Worm (Caenorhabditis elegans) whole organism, late embryonic: ENCODE data around the gene B0495.7.

ENCODE experiments used
- C08G9.2 ChIP-seq: sonication (generic microtip); optimal IDR thresholded peaks from 2 replicates; lab custom pipeline; 2016; ENCODE audit warnings: mild to moderate bottlenecking, missing genetic modification characterization, moderate library complexity, missing compliant biosample characterization
- C38D4.7 ChIP-seq: fragments of 200-800 bp; sonication (Bioruptor generic); optimal IDR thresholded peaks from 2 replicates; lab custom pipeline; 2018; ENCODE audit warnings: mild to moderate bottlenecking, missing genetic modification characterization, moderate library complexity, missing compliant biosample characterization
- K02D7.2 ChIP-seq: sonication (generic microtip); optimal IDR thresholded peaks from 2 replicates; lab custom pipeline; 2017; ENCODE audit warnings: mild to moderate bottlenecking, missing genetic modification characterization, missing compliant biosample characterization
- T23F11.4 ChIP-seq: fragments of 200-800 bp; sonication (Bioruptor generic); optimal IDR thresholded peaks from 2 replicates; lab custom pipeline; 2018; ENCODE audit warnings: mild to moderate bottlenecking, missing genetic modification characterization, missing compliant biosample characterization
- Y22D7AL.16 ChIP-seq: sonication (generic microtip); optimal IDR thresholded peaks from 2 replicates; lab custom pipeline; 2016; ENCODE audit warnings: missing genetic modification characterization, missing compliant biosample characterization
- ama-1 ChIP-seq: fragments of 150-350 bp; optimal IDR thresholded peaks from 2 replicates; lab custom pipeline; 2014
- ceh-18 ChIP-seq: sonication (generic microtip); optimal IDR thresholded peaks from 2 replicates; lab custom pipeline; 2016; ENCODE audit warnings: missing genetic modification characterization, missing compliant biosample characterization
- ceh-19 ChIP-seq: fragments of 200-800 bp; sonication (Bioruptor generic); optimal IDR thresholded peaks from 2 replicates; lab custom pipeline; 2018; ENCODE audit warnings: mild to moderate bottlenecking, missing genetic modification characterization, missing compliant biosample characterization
- ceh-2 ChIP-seq: sonication (generic microtip); optimal IDR thresholded peaks from 2 replicates; lab custom pipeline; 2016; ENCODE audit warnings: missing genotype, missing genetic modification characterization, missing compliant biosample characterization
- ceh-22 ChIP-seq: sonication (generic microtip); optimal IDR thresholded peaks from 2 replicates; lab custom pipeline; 2017; ENCODE audit warnings: missing biosample characterization, missing genetic modification characterization
- ceh-31 ChIP-seq: sonication (generic microtip); optimal IDR thresholded peaks from 2 replicates; lab custom pipeline; 2016; ENCODE audit warnings: missing genetic modification characterization, missing compliant biosample characterization
- ceh-34 ChIP-seq: sonication (generic microtip); optimal IDR thresholded peaks from 2 replicates; lab custom pipeline; 2016; ENCODE audit warnings: mild to moderate bottlenecking, missing genetic modification characterization, missing compliant biosample characterization
- ceh-45 ChIP-seq: fragments of 200-800 bp; sonication (Bioruptor generic); IDR thresholded peaks from 2 replicates; pipeline ENCODE4 v1.3.6; 2022; ENCODE audit warnings: missing genetic modification reagents, missing genetic modification characterization, missing compliant biosample characterization
- ceh-9 ChIP-seq: sonication (generic microtip); optimal IDR thresholded peaks from 2 replicates; lab custom pipeline; 2016; ENCODE audit warnings: mild to moderate bottlenecking, missing genetic modification characterization, inconsistent platforms, missing compliant biosample characterization
- dmd-4 ChIP-seq: sonication (generic microtip); optimal IDR thresholded peaks from 2 replicates; lab custom pipeline; 2016; ENCODE audit warnings: borderline replicate concordance, missing genetic modification characterization, missing compliant biosample characterization
- dve-1 ChIP-seq: sonication (generic microtip); optimal IDR thresholded peaks from 2 replicates; lab custom pipeline; 2017; ENCODE audit warnings: antibody characterized with exemption, mild to moderate bottlenecking, missing genetic modification characterization, missing compliant biosample characterization
- elt-2 ChIP-seq: sonication (generic microtip); optimal IDR thresholded peaks from 2 replicates; lab custom pipeline; 2016; ENCODE audit warnings: missing genetic modification reagents, missing genetic modification characterization, missing compliant biosample characterization
- ets-4 ChIP-seq: sonication (generic microtip); optimal IDR thresholded peaks from 2 replicates; lab custom pipeline; 2016; ENCODE audit warnings: missing genetic modification characterization, missing compliant biosample characterization
- fax-1 ChIP-seq: sonication (generic microtip); optimal IDR thresholded peaks from 2 replicates; lab custom pipeline; 2016; ENCODE audit warnings: missing genotype, missing genetic modification characterization, missing compliant biosample characterization
- fkh-10 ChIP-seq: fragments of 150-350 bp; optimal IDR thresholded peaks from 2 replicates; lab custom pipeline; 2014; ENCODE audit warnings: missing biosample characterization, missing genetic modification reagents, missing genetic modification characterization
- fkh-6 ChIP-seq: sonication (generic microtip); optimal IDR thresholded peaks from 2 replicates; lab custom pipeline; 2016; ENCODE audit warnings: missing genetic modification characterization, missing compliant biosample characterization
- hlh-30 ChIP-seq: sonication (generic microtip); optimal IDR thresholded peaks from 2 replicates; lab custom pipeline; 2017; ENCODE audit warnings: antibody characterized with exemption, missing genetic modification characterization, missing compliant biosample characterization; ENCODE audit not compliant: insufficient read depth
- lin-11 ChIP-seq: fragments of 200-800 bp; sonication (Bioruptor generic); optimal IDR thresholded peaks from 2 replicates; lab custom pipeline; 2018; ENCODE audit warnings: mild to moderate bottlenecking, missing genetic modification characterization, missing compliant biosample characterization
- madf-2 ChIP-seq: sonication (generic microtip); optimal IDR thresholded peaks from 2 replicates; lab custom pipeline; 2017; ENCODE audit warnings: missing genetic modification characterization, missing compliant biosample characterization
- nfya-1 ChIP-seq: sonication (generic microtip); optimal IDR thresholded peaks from 2 replicates; lab custom pipeline; 2017; ENCODE audit warnings: missing genetic modification characterization, mild to moderate bottlenecking, missing compliant biosample characterization, antibody characterized with exemption, moderate library complexity
- nhr-11 ChIP-seq: fragments of 150-350 bp; optimal IDR thresholded peaks from 2 replicates; lab custom pipeline; 2014; ENCODE audit warnings: missing biosample characterization, missing genetic modification characterization
- npax-4 ChIP-seq: sonication (generic microtip); optimal IDR thresholded peaks from 2 replicates; lab custom pipeline; 2016; ENCODE audit warnings: missing genetic modification characterization, missing compliant biosample characterization
- odd-2 ChIP-seq: sonication (generic microtip); optimal IDR thresholded peaks from 2 replicates; lab custom pipeline; 2017; ENCODE audit warnings: antibody characterized with exemption, mild to moderate bottlenecking, missing genetic modification characterization, missing compliant biosample characterization
- pha-2 ChIP-seq: sonication (generic microtip); optimal IDR thresholded peaks from 2 replicates; lab custom pipeline; 2017; ENCODE audit warnings: mild to moderate bottlenecking, missing genetic modification characterization, missing compliant biosample characterization
- pqm-1 ChIP-seq: sonication (generic microtip); optimal IDR thresholded peaks from 2 replicates; lab custom pipeline; 2016; ENCODE audit warnings: missing genetic modification characterization, missing compliant biosample characterization
- rnt-1 ChIP-seq: sonication (generic microtip); optimal IDR thresholded peaks from 2 replicates; lab custom pipeline; 2016; ENCODE audit warnings: missing genetic modification characterization, missing compliant biosample characterization
- sdc-2 ChIP-seq: sonication (generic microtip); optimal IDR thresholded peaks from 2 replicates; lab custom pipeline; 2016; ENCODE audit warnings: missing genotype, missing genetic modification characterization, missing compliant biosample characterization
- sox-2 ChIP-seq: fragments of 200-800 bp; sonication (Bioruptor generic); IDR thresholded peaks from 2 replicates; pipeline ENCODE4 v1.3.6; 2022; ENCODE audit warnings: missing genetic modification reagents, missing genetic modification characterization, missing compliant biosample characterization
- sox-4 ChIP-seq: sonication (generic microtip); optimal IDR thresholded peaks from 2 replicates; lab custom pipeline; 2017; ENCODE audit warnings: mild to moderate bottlenecking, missing genetic modification characterization, inconsistent platforms, missing compliant biosample characterization
- tbx-2 ChIP-seq: sonication (generic microtip); optimal IDR thresholded peaks from 2 replicates; lab custom pipeline; 2016; ENCODE audit warnings: missing genetic modification characterization, missing compliant biosample characterization
- tbx-7 ChIP-seq: sonication (generic microtip); optimal IDR thresholded peaks from 2 replicates; lab custom pipeline; 2016; ENCODE audit warnings: missing genotype, missing genetic modification characterization, missing compliant biosample characterization
- unc-55 ChIP-seq: sonication (generic microtip); optimal IDR thresholded peaks from 2 replicates; lab custom pipeline; 2017; ENCODE audit warnings: missing biosample characterization, missing genetic modification reagents, missing genetic modification characterization
- zip-5 ChIP-seq: sonication (generic microtip); optimal IDR thresholded peaks from 2 replicates; lab custom pipeline; 2016; ENCODE audit warnings: missing genetic modification characterization, missing compliant biosample characterization

The B0495.7 gene

ce11 chrII:7705152-7705551, at the start of gene B0495.7:
Gene B0495.7 (minus strand): TSS chrII:7705233.
- TF ChIP-seq ets-4 (tag; lab: Kevin White, UChicago) (no peak), ceh-31 (tag; lab: Kevin White, UChicago) (no peak), ceh-2 (tag; lab: Kevin White, UChicago) (no peak), elt-2 (tag; lab: Kevin White, UChicago) (peak; percentile 77), lin-11 (tag; lab: Kevin White, UChicago) (no peak)

- TF ChIP-seq ceh-31 (tag; lab: Kevin White, UChicago) (no peak), ceh-34 (tag; lab: Kevin White, UChicago) (no peak), sox-2 (GFP tag; lab: Robert Waterston, UW) (no peak), ceh-9 (no peak), sox-4 (no peak), madf-2 (tag; lab: Kevin White, UChicago) (no peak), tbx-2 (tag; lab: Kevin White, UChicago) (no peak), dmd-4 (tag; lab: Kevin White, UChicago) (no peak), ceh-22 (tag; lab: Kevin White, UChicago) (no peak), ceh-18 (tag; lab: Kevin White, UChicago) (no peak), C08G9.2 (no peak), C38D4.7 (no peak), pqm-1 (tag; lab: Kevin White, UChicago) (no peak), nfya-1 (tag; lab: Kevin White, UChicago) (no peak), odd-2 (tag; lab: Kevin White, UChicago) (no peak), fkh-10 (GFP tag; lab: Kevin White, UChicago) (no peak), rnt-1 (tag; lab: Kevin White, UChicago) (no peak), ceh-45 (GFP tag; lab: Robert Waterston, UW) (no peak)
Measured at ce11 chrII:7753500-7753899, 48.5 kb upstream of the B0495.7 start, which contains the start of gene trx-1. Gene trx-1 (minus strand): TSS chrII:7753600.

- no peak for TF ChIP-seq dve-1 (tag; lab: Kevin White, UChicago)
- TF ChIP-seq ceh-19 (GFP tag; lab: Kevin White, UChicago) = no peak
- TF ChIP-seq sdc-2 (tag; lab: Kevin White, UChicago) = no peak
Measured at ce11 chrII:7736725-7737124, 31.7 kb upstream of the B0495.7 start.

DNA sequence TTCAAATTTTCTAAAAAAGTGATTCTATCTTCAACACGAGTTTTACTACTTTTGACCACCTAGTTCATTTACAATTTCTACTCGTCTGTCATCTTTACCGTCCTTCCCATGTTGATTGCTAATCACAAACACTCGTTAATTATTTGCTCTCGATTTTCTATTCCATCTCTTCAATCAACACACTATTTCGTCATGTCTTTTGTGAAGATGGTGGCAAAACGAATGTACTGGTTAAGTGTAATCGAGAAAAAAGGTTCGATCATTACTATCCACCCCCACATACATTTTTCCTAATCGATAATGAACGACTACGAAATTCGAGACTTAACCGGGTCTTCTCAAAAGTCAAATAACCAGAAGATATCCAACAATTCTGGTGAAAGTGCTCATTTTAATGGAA, 19.6 kb upstream of the B0495.7 start, which contains the start of gene cpna-2:
cpna-2 (plus strand) TSS at position 301 of the 400 bp plus-strand sequence.
- TF ChIP-seq pha-2 (no peak), ama-1 (lab: Kevin White, UChicago) (no peak), fkh-6 (tag; lab: Kevin White, UChicago) (no peak), zip-5 (tag; lab: Kevin White, UChicago) (no peak), T23F11.4 (GFP tag; lab: Kevin White, UChicago) (no peak), fax-1 (no peak), hlh-30 (tag; lab: Kevin White, UChicago) (no peak), C38D4.7 (no peak), nhr-11 (no peak), tbx-7 (tag; lab: Kevin White, UChicago) (no peak), K02D7.2 (tag; lab: Kevin White, UChicago) (no peak), unc-55 (GFP tag; lab: Kevin White, UChicago) (no peak), Y22D7AL.16 (tag; lab: Kevin White, UChicago) (no peak), ceh-9 (no peak), npax-4 (tag; lab: Kevin White, UChicago) (no peak)
